Fruit fly (Drosophila melanogaster): ENCODE measurements around the gene CG10694.

Gene CG10694

dm6 chr3R:24105312-24105902 is 1.8 kb upstream of the CG10694 start, which contains the start of gene Syx1A (continued):
- TF ChIP-seq CG31627 (GFP tag; optimal IDR thresholded peaks at IDR 0.05), result no peak
- no peak for TF ChIP-seq CG15336 (GFP tag; IDR thresholded peaks at IDR 0.05)
- peak; percentile 27 for TF ChIP-seq CG3919 (GFP tag; optimal IDR thresholded peaks at IDR 0.05)
- TF ChIP-seq pdm3 (GFP tag; optimal IDR thresholded peaks at IDR 0.05), result no peak
- no peak for TF ChIP-seq Ets96B (tag; optimal IDR thresholded peaks at IDR 0.05)
- no peak for TF ChIP-seq CG10669 (GFP tag; optimal IDR thresholded peaks at IDR 0.05)
- TF ChIP-seq topi (GFP tag; optimal IDR thresholded peaks at IDR 0.05), result peak; percentile 27
- TF ChIP-seq Sox102F (GFP tag; optimal IDR thresholded peaks at IDR 0.05), result peak; percentile 2
- no peak for TF ChIP-seq CG4318 (GFP tag; optimal IDR thresholded peaks at IDR 0.05)
- no peak for TF ChIP-seq CG1621 (tag; optimal IDR thresholded peaks at IDR 0.05)
- no peak for TF ChIP-seq CG6163 (GFP tag; IDR thresholded peaks at IDR 0.05)
- peak; percentile 21 for TF ChIP-seq vri (GFP tag; optimal IDR thresholded peaks at IDR 0.05)
- TF ChIP-seq Eip78C (GFP tag), result peak; percentile 23
- peak; percentile 37 for TF ChIP-seq CG34406 (GFP tag; optimal IDR thresholded peaks at IDR 0.05)
- TF ChIP-seq eg (GFP tag; IDR thresholded peaks at IDR 0.05), result no peak
- TF ChIP-seq esn (GFP tag; optimal IDR thresholded peaks at IDR 0.05), result peak; percentile 39
- TF ChIP-seq Lpt (GFP tag; optimal IDR thresholded peaks at IDR 0.05), result no peak
- no peak for TF ChIP-seq lz (GFP tag; optimal IDR thresholded peaks at IDR 0.05)
- TF ChIP-seq CG11902 (GFP tag; optimal IDR thresholded peaks at IDR 0.05), result no peak
- TF ChIP-seq cyc (GFP tag; optimal IDR thresholded peaks at IDR 0.05), result no peak
- no peak for TF ChIP-seq svp (GFP tag)
- no peak for TF ChIP-seq Hr39 (GFP tag; optimal IDR thresholded peaks at IDR 0.05)
- TF ChIP-seq OdsH (GFP tag; optimal IDR thresholded peaks at IDR 0.05), result no peak
- no peak for TF ChIP-seq spab (GFP tag; optimal IDR thresholded peaks at IDR 0.05)
- TF ChIP-seq Smox (GFP tag; optimal IDR thresholded peaks at IDR 0.05), result no peak
- TF ChIP-seq CG6808 (GFP tag; optimal IDR thresholded peaks at IDR 0.05), result peak; percentile 7
- peak; percentile 61 for TF ChIP-seq CG16779 (tag; optimal IDR thresholded peaks at IDR 0.05)
- no peak for TF ChIP-seq CG11294 (GFP tag; IDR thresholded peaks at IDR 0.05)
- no peak for TF ChIP-seq acj6 (GFP tag; optimal IDR thresholded peaks at IDR 0.05)
- TF ChIP-seq salr (GFP tag; optimal IDR thresholded peaks at IDR 0.05), result no peak
- peak; percentile 12 for TF ChIP-seq CG32006 (GFP tag; optimal IDR thresholded peaks at IDR 0.05)
- TF ChIP-seq Eip93F (GFP tag; optimal IDR thresholded peaks at IDR 0.05), result no peak
- no peak for TF ChIP-seq CG3032 (tag; optimal IDR thresholded peaks at IDR 0.05)
- TF ChIP-seq CG7368 (GFP tag; optimal IDR thresholded peaks at IDR 0.05), result no peak
- TF ChIP-seq Eip75B (GFP tag; optimal IDR thresholded peaks at IDR 0.05), result peak; percentile 8
- TF ChIP-seq CG8119 (GFP tag; IDR thresholded peaks at IDR 0.05), result no peak
- no peak for TF ChIP-seq Hr38 (GFP tag; optimal IDR thresholded peaks at IDR 0.05)
- peak; percentile 47 for TF ChIP-seq Sox14 (GFP tag; optimal IDR thresholded peaks at IDR 0.05)
- TF ChIP-seq ss (GFP tag; optimal IDR thresholded peaks at IDR 0.05), result peak; percentile 18 to 34

dm6 chr3R:24106059-24106631 is 1.0 kb upstream of the CG10694 start:
- peak; percentile 24 to 27 for TF ChIP-seq ss (GFP tag; optimal IDR thresholded peaks at IDR 0.05)
- TF ChIP-seq CG6276 (GFP tag; optimal IDR thresholded peaks at IDR 0.05), result no peak
- peak; percentile 44 for TF ChIP-seq Ets21C (GFP tag; optimal IDR thresholded peaks at IDR 0.05)
- TF ChIP-seq Ets96B (tag; optimal IDR thresholded peaks at IDR 0.05), result peak; percentile 25
- TF ChIP-seq CG4318 (GFP tag; optimal IDR thresholded peaks at IDR 0.05), result no peak
- TF ChIP-seq CG16779 (tag; optimal IDR thresholded peaks at IDR 0.05), result peak; percentile 41
- peak; percentile 34 for TF ChIP-seq Hr39 (GFP tag; optimal IDR thresholded peaks at IDR 0.05)
- TF ChIP-seq CG3919 (GFP tag; optimal IDR thresholded peaks at IDR 0.05), result peak; percentile 77
- peak; percentile 92 for TF ChIP-seq Eip78C (GFP tag)
- TF ChIP-seq vri (GFP tag; optimal IDR thresholded peaks at IDR 0.05), result peak; percentile 95
- TF ChIP-seq CG3032 (tag; optimal IDR thresholded peaks at IDR 0.05), result peak; percentile 31
- peak; percentile 27 for TF ChIP-seq CG32006 (GFP tag; optimal IDR thresholded peaks at IDR 0.05)
- TF ChIP-seq spab (GFP tag; optimal IDR thresholded peaks at IDR 0.05), result no peak
- TF ChIP-seq CG6792 (GFP tag; optimal IDR thresholded peaks at IDR 0.05), result peak; percentile 72
- no peak for TF ChIP-seq fkh (GFP tag; optimal IDR thresholded peaks at IDR 0.05)
- peak; percentile 35 for TF ChIP-seq CG10669 (GFP tag; optimal IDR thresholded peaks at IDR 0.05)
- peak; percentile 76 for TF ChIP-seq Met (GFP tag; optimal IDR thresholded peaks at IDR 0.05)
- TF ChIP-seq CG6854 (GFP tag; optimal IDR thresholded peaks at IDR 0.05), result peak; percentile 41
- TF ChIP-seq OdsH (GFP tag; optimal IDR thresholded peaks at IDR 0.05), result peak; percentile 70
- peak; percentile 77 for TF ChIP-seq svp (GFP tag)
- peak; percentile 21 for TF ChIP-seq fd85E (GFP tag; optimal IDR thresholded peaks at IDR 0.05)
- TF ChIP-seq CG9139 (GFP tag; optimal IDR thresholded peaks at IDR 0.05), result no peak
- TF ChIP-seq dsx (GFP tag; optimal IDR thresholded peaks at IDR 0.05; ENCODE audit: poor library complexity, severe bottlenecking), result no peak
- TF ChIP-seq CG31627 (GFP tag; optimal IDR thresholded peaks at IDR 0.05), result peak; percentile 43
- TF ChIP-seq Sox102F (GFP tag; optimal IDR thresholded peaks at IDR 0.05), result peak; percentile 82
- TF ChIP-seq CG34406 (GFP tag; optimal IDR thresholded peaks at IDR 0.05), result peak; percentile 49
